Worm (Caenorhabditis elegans): ENCODE data around the gene sru-44.

DNA sequence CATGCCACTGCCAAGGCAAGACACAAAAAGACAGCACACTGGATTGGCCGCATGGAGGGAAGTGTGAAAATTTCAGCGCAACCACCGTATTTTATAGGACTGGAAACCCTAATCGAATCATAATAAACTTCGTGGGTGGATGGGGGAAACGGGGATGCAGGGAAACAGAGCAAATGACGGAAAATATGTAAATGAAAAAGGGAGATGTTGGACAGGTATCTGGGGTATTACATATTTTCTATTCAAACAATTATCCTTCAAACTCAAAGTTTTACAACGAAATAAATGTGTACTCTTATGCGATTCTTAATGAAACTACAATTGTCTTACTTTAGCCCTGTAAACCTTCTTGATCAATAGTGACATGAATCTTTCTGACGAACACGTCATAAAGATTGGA, 48.0 kb downstream of the sru-44 start, which contains the start of gene F26D2.16:
- TF ChIP-seq ztf-25 (GFP tag; IDR thresholded peaks at IDR 0.05) = no peak
- TF ChIP-seq ets-4 (GFP tag; optimal IDR thresholded peaks at IDR 0.05) = no peak
- TF ChIP-seq K11D2.4 (GFP tag; IDR thresholded peaks at IDR 0.05) = no peak
- no peak for TF ChIP-seq ceh-79 (tag; optimal IDR thresholded peaks at IDR 0.05)
- no peak for TF ChIP-seq ZK185.1 (tag; optimal IDR thresholded peaks at IDR 0.05; ENCODE audit: poor library complexity, severe bottlenecking)

Data from whole organism, young adult.